Worm (Caenorhabditis elegans) whole organism, L4/young adult: Measurements from ENCODE around the gene F49E10.4.

Experiments
- dao-5 ChIP-seq: sonication (generic microtip); optimal IDR thresholded peaks from 2 replicates; lab custom pipeline; 2016; ENCODE audit warnings: missing genotype, missing genetic modification characterization, moderate library complexity, missing compliant biosample characterization
- him-1 ChIP-seq: sonication (generic microtip); optimal IDR thresholded peaks from 2 replicates; lab custom pipeline; 2016; ENCODE audit warnings: missing genotype, missing genetic modification reagents, missing genetic modification characterization, missing compliant biosample characterization

ce11 chrX:5917284-5917683 is 41.6 kb downstream of the F49E10.4 start, which contains the start of gene Y23B4A.1:
- no peak for TF ChIP-seq him-1 (tag; lab: Kevin White, UChicago)
- no peak for TF ChIP-seq dao-5 (tag; lab: Kevin White, UChicago)
